Worm (Caenorhabditis elegans) whole organism, L4/young adult: Measurements from ENCODE around the gene clec-86.

Experiments
- W03F9.2 ChIP-seq: fragments of 150-350 bp; optimal IDR thresholded peaks from 2 replicates; lab custom pipeline; 2014; ENCODE audit warnings: missing biosample characterization, missing genetic modification characterization
- dao-5 ChIP-seq: sonication (generic microtip); optimal IDR thresholded peaks from 2 replicates; lab custom pipeline; 2016; ENCODE audit warnings: missing genotype, missing genetic modification characterization, moderate library complexity, missing compliant biosample characterization
- him-1 ChIP-seq: sonication (generic microtip); optimal IDR thresholded peaks from 2 replicates; lab custom pipeline; 2016; ENCODE audit warnings: missing genotype, missing genetic modification reagents, missing genetic modification characterization, missing compliant biosample characterization

ce11 chrX:7155879-7156278 is 16.2 kb downstream of the clec-86 start, which contains the start of gene C54D1.7:
- TF ChIP-seq him-1 (tag; lab: Kevin White, UChicago), result no peak
- TF ChIP-seq W03F9.2 (tag; lab: Kevin White, UChicago), result no peak
- no peak for TF ChIP-seq dao-5 (tag; lab: Kevin White, UChicago)
